Worm (Caenorhabditis elegans) whole organism, L4 larva: ENCODE results near the gene ampd-1.
A peak's percentile ranks its signal among the peaks of the same experiment; 100 is the strongest.

Experiments used
- F26F4.8 ChIP-seq: fragments of 200-800 bp; sonication (Bioruptor generic); conservative IDR thresholded peaks from 2 replicates; pipeline ENCODE4 v1.3.6; 2022; ENCODE audit warnings: missing genetic modification characterization, missing compliant biosample characterization
- F44E2.7 ChIP-seq: fragments of 200-800 bp; sonication (Bioruptor generic); IDR thresholded peaks from 2 replicates; pipeline ENCODE4 v2.1.2; 2022; ENCODE audit warnings: missing genetic modification characterization, missing compliant biosample characterization
- T26A8.4 ChIP-seq: fragments of 200-800 bp; sonication (Bioruptor generic); IDR thresholded peaks from 2 replicates; pipeline ENCODE4 v1.3.6; 2022; ENCODE audit warnings: missing genetic modification characterization, missing compliant biosample characterization
- Y105C5A.15 ChIP-seq: fragments of 200-800 bp; sonication (Bioruptor generic); IDR thresholded peaks from 2 replicates; pipeline ENCODE4 v1.3.6; 2022; ENCODE audit warnings: missing genetic modification characterization, missing compliant biosample characterization
- Y48G9A.11 ChIP-seq: fragments of 200-800 bp; sonication (Bioruptor generic); IDR thresholded peaks from 2 replicates; pipeline ENCODE4 v1.3.6; 2022; ENCODE audit warnings: missing genetic modification reagents, missing genetic modification characterization, missing compliant biosample characterization
- Y75B8A.6 ChIP-seq: fragments of 200-800 bp; sonication (Bioruptor generic); IDR thresholded peaks from 2 replicates; pipeline ENCODE4 v1.3.6; 2022; ENCODE audit warnings: missing genetic modification reagents, missing genetic modification characterization, missing compliant biosample characterization
- ZK546.5 ChIP-seq, 2 experiments: sonication (generic microtip); optimal IDR thresholded peaks; 2 replicates each; lab custom pipeline; 2017; ENCODE audit warnings: missing biosample characterization in 2 of 2, missing genetic modification characterization in 2 of 2
- aha-1 ChIP-seq: fragments of 150-350 bp; peaks from one replicate; lab custom pipeline; 2014; ENCODE audit warnings: missing biosample characterization, missing genetic modification characterization
- ama-1 ChIP-seq: fragments of 150-350 bp; optimal IDR thresholded peaks from 2 replicates; lab custom pipeline; 2014; ENCODE audit warnings: inconsistent platforms, mixed read lengths
- attf-4 ChIP-seq: sonication (generic microtip); optimal IDR thresholded peaks from 3 replicates; lab custom pipeline; 2017; ENCODE audit warnings: missing biosample characterization, missing genetic modification characterization
- ceh-28 ChIP-seq: fragments of 150-350 bp; optimal IDR thresholded peaks from 2 replicates; lab custom pipeline; 2014; ENCODE audit warnings: missing biosample characterization, missing genetic modification reagents, missing genetic modification characterization
- ceh-44 ChIP-seq: fragments of 200-800 bp; sonication (Bioruptor generic); IDR thresholded peaks from 2 replicates; pipeline ENCODE4 v1.3.6; 2022; ENCODE audit warnings: missing genetic modification reagents, missing genetic modification characterization, missing compliant biosample characterization
- ceh-62 ChIP-seq: sonication (generic microtip); optimal IDR thresholded peaks from 2 replicates; lab custom pipeline; 2017; ENCODE audit warnings: missing biosample characterization, missing genetic modification characterization
- dmd-6 ChIP-seq: fragments of 200-800 bp; sonication (Bioruptor generic); IDR thresholded peaks from 2 replicates; pipeline ENCODE4 v1.3.6; 2022; ENCODE audit warnings: missing genetic modification reagents, missing genetic modification characterization, missing compliant biosample characterization
- dmd-8 ChIP-seq: fragments of 200-800 bp; sonication (Bioruptor generic); IDR thresholded peaks from 2 replicates; pipeline ENCODE4 v1.3.6; 2022; ENCODE audit warnings: missing genetic modification characterization, missing compliant biosample characterization
- dpl-1 ChIP-seq: fragments of 150-350 bp; optimal IDR thresholded peaks from 2 replicates; lab custom pipeline; 2014; ENCODE audit warnings: missing biosample characterization, missing genetic modification reagents, missing genetic modification characterization
- duxl-1 ChIP-seq: sonication (generic microtip); optimal IDR thresholded peaks from 2 replicates; lab custom pipeline; 2016; ENCODE audit warnings: mild to moderate bottlenecking, missing genetic modification characterization, moderate library complexity, missing compliant biosample characterization; ENCODE audit not compliant: poor library complexity
- dve-1 ChIP-seq: sonication (generic microtip); optimal IDR thresholded peaks from 2 replicates; lab custom pipeline; 2017; ENCODE audit warnings: antibody characterized with exemption, mild to moderate bottlenecking, missing genetic modification characterization, missing compliant biosample characterization; ENCODE audit not compliant: insufficient read depth
- fos-1 ChIP-seq: fragments of 150-350 bp; optimal IDR thresholded peaks from 2 replicates; lab custom pipeline; 2014; ENCODE audit warnings: missing biosample characterization, missing genetic modification characterization
- hif-1 ChIP-seq, 2 experiments: sonication (generic microtip); optimal IDR thresholded peaks; 2 replicates each; lab custom pipeline; 2016 to 2017; ENCODE audit warnings: missing compliant biosample characterization in 2 of 2, missing genetic modification characterization in 2 of 2, missing genetic modification reagents in 2 of 2, missing genotype in 2 of 2, mild to moderate bottlenecking in 1 of 2
- hlh-11 ChIP-seq: fragments of 200-800 bp; sonication (Bioruptor generic); optimal IDR thresholded peaks from 2 replicates; lab custom pipeline; 2018; ENCODE audit warnings: mild to moderate bottlenecking, missing genetic modification characterization, missing compliant biosample characterization
- jun-1 ChIP-seq: fragments of 150-350 bp; optimal IDR thresholded peaks from 2 replicates; lab custom pipeline; 2014; ENCODE audit warnings: missing biosample characterization, missing genetic modification reagents, missing genetic modification characterization
- lin-29 ChIP-seq: fragments of 200-800 bp; sonication (Bioruptor generic); IDR thresholded peaks from 2 replicates; pipeline ENCODE4 v1.3.6; 2022; ENCODE audit warnings: missing genetic modification reagents, missing genetic modification characterization, missing compliant biosample characterization
- lsy-2 ChIP-seq, 2 experiments: fragments of 150-350 bp in 1 of 2; sonication (generic microtip) in 1 of 2; optimal IDR thresholded peaks; 2 replicates each; lab custom pipeline; 2014 to 2017; ENCODE audit warnings: missing biosample characterization in 2 of 2, missing genetic modification characterization in 2 of 2
- madf-5 ChIP-seq, 2 experiments: fragments of 200-800 bp; sonication (Bioruptor generic); IDR thresholded peaks; 2 replicates each; pipeline ENCODE4 v1.3.6; 2022; ENCODE audit warnings: missing compliant biosample characterization in 2 of 2, missing genetic modification characterization in 2 of 2
- mdl-1 ChIP-seq, 2 experiments: fragments of 150-350 bp in 1 of 2; sonication (generic microtip) in 1 of 2; optimal IDR thresholded peaks; 2 replicates each; lab custom pipeline; 2014 to 2017; ENCODE audit warnings: missing biosample characterization in 2 of 2, missing genetic modification characterization in 2 of 2
- mxl-3 ChIP-seq: fragments of 200-800 bp; sonication (Bioruptor generic); optimal IDR thresholded peaks from 2 replicates; lab custom pipeline; 2018; ENCODE audit warnings: mild to moderate bottlenecking, missing genetic modification characterization, missing compliant biosample characterization
- nhr-10 ChIP-seq: fragments of 150-350 bp; optimal IDR thresholded peaks from 2 replicates; lab custom pipeline; 2014; ENCODE audit warnings: missing biosample characterization, missing genetic modification characterization
- nhr-102 ChIP-seq: sonication (generic microtip); optimal IDR thresholded peaks from 2 replicates; lab custom pipeline; 2016; ENCODE audit warnings: mild to moderate bottlenecking, missing genetic modification characterization, moderate library complexity, missing compliant biosample characterization
- nhr-25 ChIP-seq: sonication (generic microtip); optimal IDR thresholded peaks from 2 replicates; lab custom pipeline; 2017; ENCODE audit warnings: missing genetic modification characterization, mild to moderate bottlenecking, missing compliant biosample characterization, antibody characterized with exemption, moderate library complexity, borderline replicate concordance; ENCODE audit not compliant: insufficient read depth
- nhr-42 ChIP-seq: fragments of 200-800 bp; sonication (Bioruptor generic); IDR thresholded peaks from 2 replicates; pipeline ENCODE4 v1.3.6; 2022; ENCODE audit warnings: missing genetic modification characterization, missing compliant biosample characterization
- nhr-48 ChIP-seq: sonication (generic microtip); optimal IDR thresholded peaks from 2 replicates; lab custom pipeline; 2016; ENCODE audit warnings: mild to moderate bottlenecking, missing genetic modification characterization, missing compliant biosample characterization
- nhr-76 ChIP-seq: fragments of 150-350 bp; optimal IDR thresholded peaks from 2 replicates; lab custom pipeline; 2014; ENCODE audit warnings: missing biosample characterization, missing genetic modification characterization
- nhr-77 ChIP-seq: fragments of 150-350 bp; optimal IDR thresholded peaks from 2 replicates; lab custom pipeline; 2014; ENCODE audit warnings: missing biosample characterization, missing genetic modification characterization
- pha-4 ChIP-seq, 2 experiments: fragments of 150-350 bp in 1 of 2; fragments of 200-800 bp in 1 of 2; sonication (Bioruptor generic) in 1 of 2; IDR thresholded peaks in 1 of 2; optimal IDR thresholded peaks in 1 of 2; 2 replicates each; pipeline versions ENCODE4 v1.3.6 to Lab custom; 2014 to 2022; ENCODE audit warnings: missing genetic modification characterization in 2 of 2, missing genetic modification reagents in 2 of 2, missing biosample characterization in 1 of 2, missing compliant biosample characterization in 1 of 2
- php-3 ChIP-seq: fragments of 200-800 bp; sonication (Bioruptor generic); IDR thresholded peaks from 2 replicates; pipeline ENCODE4 v1.3.6; 2022; ENCODE audit warnings: missing genetic modification reagents, missing genetic modification characterization, missing compliant biosample characterization
- pqm-1 ChIP-seq: sonication (generic microtip); optimal IDR thresholded peaks from 2 replicates; lab custom pipeline; 2017; ENCODE audit warnings: missing biosample characterization, missing genetic modification characterization
- sdz-12 ChIP-seq: fragments of 200-800 bp; sonication (Bioruptor generic); optimal IDR thresholded peaks from 2 replicates; lab custom pipeline; 2018; ENCODE audit warnings: mild to moderate bottlenecking, missing genetic modification characterization, missing compliant biosample characterization
- skn-1 ChIP-seq: fragments of 150-350 bp; optimal IDR thresholded peaks from 2 replicates; lab custom pipeline; 2014; ENCODE audit warnings: missing biosample characterization, missing genetic modification characterization
- snpc-1.2 ChIP-seq: fragments of 200-800 bp; sonication (Bioruptor generic); IDR thresholded peaks from 2 replicates; pipeline ENCODE4 v1.3.6; 2022; ENCODE audit warnings: missing genetic modification reagents, missing genetic modification characterization, missing compliant biosample characterization
- snpc-4 ChIP-seq: fragments of 150-350 bp; optimal IDR thresholded peaks from 2 replicates; lab custom pipeline; 2014; ENCODE audit warnings: missing biosample characterization, missing genetic modification characterization
- spr-3 ChIP-seq: fragments of 200-800 bp; sonication (Bioruptor generic); optimal IDR thresholded peaks from 2 replicates; lab custom pipeline; 2018; ENCODE audit warnings: mild to moderate bottlenecking, missing genetic modification characterization, missing compliant biosample characterization
- tra-1 ChIP-seq: fragments of 200-800 bp; sonication (Bioruptor generic); IDR thresholded peaks from 2 replicates; pipeline ENCODE4 v1.3.6; 2022; ENCODE audit warnings: missing genetic modification reagents, missing genetic modification characterization, missing compliant biosample characterization
- unc-130 ChIP-seq: sonication (generic microtip); optimal IDR thresholded peaks from 2 replicates; lab custom pipeline; 2016; ENCODE audit warnings: missing genetic modification reagents, missing genetic modification characterization, missing compliant biosample characterization
- unc-62 ChIP-seq, 3 experiments: fragments of 150-350 bp in 1 of 3; sonication (generic microtip); optimal IDR thresholded peaks in 2 of 3; peaks in 1 of 3; 1 replicate in 1 of 3; 2 replicates in 2 of 3; lab custom pipeline; 2014 to 2017; ENCODE audit warnings: missing biosample characterization in 3 of 3, missing genetic modification characterization in 3 of 3, missing genetic modification reagents in 3 of 3, missing genotype in 1 of 3
- vab-7 ChIP-seq: fragments of 200-800 bp; sonication (Bioruptor generic); IDR thresholded peaks from 2 replicates; pipeline ENCODE4 v1.3.6; 2022; ENCODE audit warnings: missing genetic modification reagents, missing genetic modification characterization, missing compliant biosample characterization

Gene ampd-1

DNA sequence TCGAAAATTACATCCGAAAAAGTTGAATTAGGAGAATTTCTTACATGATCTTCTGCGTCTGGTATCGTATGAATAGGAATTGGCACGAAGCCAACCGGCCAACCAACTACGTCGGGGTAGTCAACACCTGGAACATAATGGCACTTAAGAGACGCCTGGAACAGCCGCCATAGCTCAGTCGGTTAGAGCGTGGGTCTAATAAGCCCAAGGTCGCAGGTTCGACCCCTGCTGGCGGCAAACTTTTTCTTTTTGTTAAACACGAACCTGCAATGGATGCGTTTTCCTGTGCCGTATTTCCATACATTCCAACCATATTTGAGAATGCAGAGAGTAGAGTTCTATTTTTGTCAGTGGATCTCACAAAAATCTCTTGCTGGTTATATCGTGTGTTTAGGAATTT lies 34.6 kb downstream of the ampd-1 start (continued):
- TF ChIP-seq ama-1 (no peak), nhr-102 (tag; lab: Kevin White, UChicago) (no peak), dve-1 (tag; lab: Kevin White, UChicago) (peak; percentile 36), ceh-62 (tag; lab: Kevin White, UChicago) (no peak), fos-1 (tag; lab: Kevin White, UChicago) (no peak), pqm-1 (tag; lab: Kevin White, UChicago) (no peak), Y75B8A.6 (GFP tag; lab: Robert Waterston, UW) (no peak), mdl-1 (tag; optimal IDR thresholded peaks at IDR 0.05; lab: Kevin White, UChicago) (no peak), madf-5 (GFP tag; IDR thresholded peaks at IDR 0.05; lab: Robert Waterston, UW) (no peak), snpc-1.2 (GFP tag; lab: Robert Waterston, UW) (no peak; the same call in 1 of the 2 replicates), jun-1 (no peak), mxl-3 (GFP tag; lab: Kevin White, UChicago) (peak; percentile 1), nhr-48 (tag; lab: Kevin White, UChicago) (no peak), lsy-2 (tag; optimal IDR thresholded peaks at IDR 0.05; lab: Kevin White, UChicago) (no peak), ZK546.5 (tag; optimal IDR thresholded peaks at IDR 0.05; lab: Kevin White, UChicago) (no peak), unc-130 (GFP tag; lab: Kevin White, UChicago) (peak; percentile 11), F26F4.8 (no peak), F44E2.7 (GFP tag; lab: Robert Waterston, UW) (no peak), nhr-25 (no peak), nhr-10 (tag; lab: Kevin White, UChicago) (no peak), aha-1 (tag; lab: Kevin White, UChicago) (peak; percentile 93), dmd-6 (GFP tag; lab: Robert Waterston, UW) (peak; percentile 53), unc-62 (GFP tag; optimal IDR thresholded peaks at IDR 0.05 in 1 of 2; lab: Kevin White, UChicago) (peak in 1 of 2 experiments; percentile 66), unc-62 (tag; optimal IDR thresholded peaks at IDR 0.05; lab: Kevin White, UChicago) (no peak), lin-29 (GFP tag; lab: Robert Waterston, UW) (no peak), dmd-8 (GFP tag; lab: Robert Waterston, UW) (peak; percentile 73; the same call in 1 of the 2 replicates), duxl-1 (tag; lab: Kevin White, UChicago) (no peak), attf-4 (tag; lab: Kevin White, UChicago) (no peak), spr-3 (GFP tag; lab: Kevin White, UChicago) (no peak), hif-1 (tag; optimal IDR thresholded peaks at IDR 0.05; lab: Kevin White, UChicago) (no peak), sdz-12 (GFP tag; lab: Kevin White, UChicago) (no peak), Y105C5A.15 (GFP tag; lab: Robert Waterston, UW) (no peak), snpc-4 (no peak)

DNA sequence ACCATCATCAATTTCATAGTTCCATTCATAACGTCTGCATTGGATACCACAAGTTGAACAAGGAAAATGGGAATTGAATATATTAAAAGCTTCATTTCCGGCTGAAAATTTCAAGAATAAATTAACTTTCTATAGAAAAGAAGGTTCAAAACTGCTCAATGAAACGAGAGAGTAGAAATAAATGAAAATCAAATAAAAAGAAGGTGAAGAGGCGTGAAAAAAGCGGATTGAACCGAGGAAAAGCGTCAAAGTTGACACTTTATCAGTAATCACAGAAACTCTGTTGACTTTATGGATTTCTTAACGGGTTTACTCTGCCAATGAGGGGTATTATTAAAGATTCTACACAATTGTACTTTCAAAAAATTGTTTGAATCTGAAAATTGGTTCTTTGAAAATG lies 35.2 kb downstream of the ampd-1 start, which contains the start of gene pho-4:
TSS of gene pho-4 (minus strand) at position 101 of the 400 bp plus-strand sequence.
- TF ChIP-seq nhr-76, result no peak
- no peak for TF ChIP-seq nhr-10 (tag; lab: Kevin White, UChicago)
- no peak for TF ChIP-seq nhr-77
- TF ChIP-seq pha-4 (GFP tag; IDR thresholded peaks at IDR 0.05; lab: Robert Waterston, UW), result no peak
- TF ChIP-seq pha-4 (tag; optimal IDR thresholded peaks at IDR 0.05; lab: Kevin White, UChicago), result no peak
- TF ChIP-seq T26A8.4, result no peak
- TF ChIP-seq vab-7, result no peak
- no peak for TF ChIP-seq tra-1
- TF ChIP-seq ceh-44 (GFP tag; lab: Robert Waterston, UW), result no peak
- no peak for TF ChIP-seq pqm-1 (tag; lab: Kevin White, UChicago)
- TF ChIP-seq ceh-28 (tag; lab: Kevin White, UChicago), result no peak
- no peak for TF ChIP-seq skn-1 (tag; lab: Kevin White, UChicago)
- TF ChIP-seq ceh-62 (tag; lab: Kevin White, UChicago), result no peak
- TF ChIP-seq hlh-11, result no peak
- no peak for TF ChIP-seq php-3
- TF ChIP-seq F26F4.8, result no peak
- TF ChIP-seq Y48G9A.11 (GFP tag; lab: Robert Waterston, UW), result no peak
- no peak for TF ChIP-seq unc-130 (GFP tag; lab: Kevin White, UChicago)
- no peak for TF ChIP-seq dpl-1
- no peak for TF ChIP-seq dve-1 (tag; lab: Kevin White, UChicago)
- TF ChIP-seq nhr-42 (GFP tag; lab: Robert Waterston, UW), result no peak
